Fruit fly (Drosophila melanogaster) whole organism, embryonic: ENCODE results near the gene CG16758.

ENCODE experiments used
- CG10959 ChIP-seq: fragments of 200-800 bp; sonication (Bioruptor generic); IDR thresholded peaks from 2 replicates; pipeline ENCODE4 v1.3.6; 2022; ENCODE audit warnings: missing biosample characterization, missing genetic modification characterization
- CG11456 ChIP-seq: fragments of 200-800 bp; sonication (Bioruptor generic); IDR thresholded peaks from 3 replicates; pipeline ENCODE4 v1.3.6; 2022; ENCODE audit warnings: missing biosample characterization, missing genetic modification characterization
- CG12769 ChIP-seq: fragments of 200-800 bp; sonication (Bioruptor generic); optimal IDR thresholded peaks from 2 replicates; lab custom pipeline; 2019; ENCODE audit warnings: missing biosample characterization, mild to moderate bottlenecking, missing genetic modification characterization, moderate library complexity
- CG15011 ChIP-seq: fragments of 200-800 bp; sonication (Bioruptor generic); optimal IDR thresholded peaks from 3 replicates; lab custom pipeline; 2018; ENCODE audit warnings: missing biosample characterization, mild to moderate bottlenecking, missing genetic modification characterization
- CG16779 ChIP-seq: fragments of 200-800 bp; sonication (Bioruptor generic); IDR thresholded peaks from 2 replicates; pipeline ENCODE4 v1.3.6; 2022; ENCODE audit warnings: missing biosample characterization, missing genetic modification characterization
- CG17829 ChIP-seq: fragments of 200-800 bp; optimal IDR thresholded peaks from 2 replicates; lab custom pipeline; 2019; ENCODE audit warnings: missing biosample characterization, mild to moderate bottlenecking, missing genetic modification characterization, moderate library complexity
- CG2199 ChIP-seq: fragments of 200-800 bp; sonication (Bioruptor generic); IDR thresholded peaks from 3 replicates; pipeline ENCODE4 v1.3.6; 2022; ENCODE audit warnings: missing biosample characterization, missing genetic modification characterization
- CG2889 ChIP-seq: fragments of 200-800 bp; sonication (Bioruptor generic); IDR thresholded peaks from 3 replicates; pipeline ENCODE4 v1.3.6; 2022; ENCODE audit warnings: missing biosample characterization, missing genetic modification characterization
- CG30020 ChIP-seq: fragments of 200-800 bp; optimal IDR thresholded peaks from 2 replicates; lab custom pipeline; 2019; ENCODE audit warnings: missing biosample characterization, mild to moderate bottlenecking, missing genetic modification characterization, moderate library complexity
- CG3065 ChIP-seq: fragments of 200-800 bp; sonication (Bioruptor generic); optimal IDR thresholded peaks from 2 replicates; lab custom pipeline; 2016; ENCODE audit warnings: missing biosample characterization, missing genetic modification characterization
- CG34376 ChIP-seq: fragments of 200-800 bp; sonication (Bioruptor generic); optimal IDR thresholded peaks from 2 replicates; lab custom pipeline; 2018; ENCODE audit warnings: missing biosample characterization, mild to moderate bottlenecking, missing genetic modification characterization
- CG4282 ChIP-seq: fragments of 200-800 bp; sonication (Bioruptor generic); optimal IDR thresholded peaks from 2 replicates; lab custom pipeline; 2016; ENCODE audit warnings: missing biosample characterization, missing genetic modification characterization
- CG4707 ChIP-seq: fragments of 200-800 bp; sonication (Bioruptor generic); optimal IDR thresholded peaks from 2 replicates; lab custom pipeline; 2018; ENCODE audit warnings: missing biosample characterization, mild to moderate bottlenecking, missing genetic modification characterization, moderate library complexity
- CG6791 ChIP-seq: fragments of 200-800 bp; sonication (Bioruptor generic); IDR thresholded peaks from 3 replicates; pipeline ENCODE4 v1.3.6; 2022; ENCODE audit warnings: missing biosample characterization, missing genetic modification characterization; ENCODE audit not compliant: partially characterized antibody
- CG6813 ChIP-seq: fragments of 200-800 bp; sonication (Bioruptor generic); optimal IDR thresholded peaks from 2 replicates; lab custom pipeline; 2017; ENCODE audit warnings: missing biosample characterization, missing genetic modification characterization, mild to moderate bottlenecking, moderate library complexity, missing genetic modification reagents
- CG7839 ChIP-seq: fragments of 200-800 bp; sonication (Bioruptor generic); optimal IDR thresholded peaks from 3 replicates; lab custom pipeline; 2018; ENCODE audit warnings: missing biosample characterization, mild to moderate bottlenecking, missing genetic modification characterization, moderate library complexity
- CG8388 ChIP-seq: fragments of 200-800 bp; sonication (Bioruptor generic); optimal IDR thresholded peaks from 2 replicates; lab custom pipeline; 2019; ENCODE audit warnings: missing biosample characterization, mild to moderate bottlenecking, missing genetic modification characterization, moderate library complexity
- D19A ChIP-seq: fragments of 200-800 bp; optimal IDR thresholded peaks from 3 replicates; lab custom pipeline; 2019; ENCODE audit warnings: missing biosample characterization, mild to moderate bottlenecking, missing genetic modification characterization, moderate library complexity
- Eip74EF ChIP-seq, 2 experiments: fragments of 200-800 bp in 1 of 2; fragments of >200 bp in 1 of 2; sonication (Bioruptor generic) in 1 of 2; optimal IDR thresholded peaks; 2 replicates each; lab custom pipeline; 2017 to 2019; ENCODE audit warnings: missing biosample characterization in 2 of 2, missing genetic modification characterization in 2 of 2, mild to moderate bottlenecking in 1 of 2, moderate library complexity in 1 of 2
- HLH3B ChIP-seq: fragments of 200-800 bp; sonication (Bioruptor generic); IDR thresholded peaks from 2 replicates; pipeline ENCODE4 v1.3.6; 2022; ENCODE audit warnings: missing biosample characterization, missing genetic modification characterization
- HmgD ChIP-seq: fragments of 200-800 bp; sonication (Bioruptor generic); optimal IDR thresholded peaks from 3 replicates; lab custom pipeline; 2016; ENCODE audit warnings: missing biosample characterization, missing genetic modification characterization
- Hsf ChIP-seq: fragments of 200-800 bp; sonication (Bioruptor generic); optimal IDR thresholded peaks from 3 replicates; lab custom pipeline; 2016; ENCODE audit warnings: missing biosample characterization, missing genetic modification characterization
- Max ChIP-seq: fragments of 200-800 bp; sonication (Bioruptor generic); optimal IDR thresholded peaks from 2 replicates; lab custom pipeline; 2016; ENCODE audit warnings: missing biosample characterization, mild to moderate bottlenecking, missing genetic modification characterization
- Optix ChIP-seq: fragments of 200-800 bp; sonication (Bioruptor generic); IDR thresholded peaks from 3 replicates; pipeline ENCODE4 v1.3.6; 2022; ENCODE audit warnings: missing biosample characterization, missing genetic modification characterization
- br ChIP-seq: fragments of >200 bp; optimal IDR thresholded peaks from 2 replicates; lab custom pipeline; 2017
- cg ChIP-seq: fragments of 200-800 bp; sonication (Bioruptor generic); optimal IDR thresholded peaks from 3 replicates; lab custom pipeline; 2019; ENCODE audit warnings: missing biosample characterization, mild to moderate bottlenecking, missing genetic modification characterization, moderate library complexity
- chinmo ChIP-seq: fragments of 200-800 bp; sonication (Bioruptor generic); IDR thresholded peaks from 4 replicates; pipeline ENCODE4 v1.3.6; 2022; ENCODE audit warnings: missing biosample characterization, missing genetic modification characterization; ENCODE audit not compliant: partially characterized antibody
- dati ChIP-seq: fragments of 200-800 bp; sonication (Bioruptor generic); IDR thresholded peaks from 2 replicates; pipeline ENCODE4 v1.3.6; 2022; ENCODE audit warnings: missing biosample characterization, missing genetic modification characterization
- ewg ChIP-seq: fragments of 200-800 bp; sonication (Bioruptor generic); optimal IDR thresholded peaks from 3 replicates; lab custom pipeline; 2017; ENCODE audit warnings: mild to moderate bottlenecking, missing biosample characterization, missing genetic modification reagents, missing genetic modification characterization
- gsb-n ChIP-seq: fragments of 200-800 bp; sonication (Bioruptor generic); optimal IDR thresholded peaks from 3 replicates; lab custom pipeline; 2018; ENCODE audit warnings: missing biosample characterization, mild to moderate bottlenecking, missing genetic modification characterization
- hb ChIP-seq: fragments of 200-800 bp; sonication (Bioruptor generic); IDR thresholded peaks from 3 replicates; pipeline ENCODE4 v1.3.6; 2022; ENCODE audit warnings: missing biosample characterization, missing genetic modification characterization; ENCODE audit not compliant: partially characterized antibody
- kni ChIP-seq: fragments of 200-800 bp; sonication (Bioruptor generic); optimal IDR thresholded peaks from 3 replicates; lab custom pipeline; 2017; ENCODE audit warnings: mild to moderate bottlenecking, missing biosample characterization, missing genetic modification reagents, missing genetic modification characterization
- lab ChIP-seq: fragments of 200-800 bp; sonication (Bioruptor generic); optimal IDR thresholded peaks from 3 replicates; lab custom pipeline; 2017; ENCODE audit warnings: missing biosample characterization, missing genetic modification characterization, mild to moderate bottlenecking, moderate library complexity, missing genetic modification reagents
- nom ChIP-seq: fragments of 200-800 bp; sonication (Bioruptor generic); optimal IDR thresholded peaks from 2 replicates; lab custom pipeline; 2017; ENCODE audit warnings: missing biosample characterization, missing genetic modification characterization, mild to moderate bottlenecking, moderate library complexity, missing genetic modification reagents
- ranshi ChIP-seq: fragments of 200-800 bp; sonication (Bioruptor generic); IDR thresholded peaks from 2 replicates; pipeline ENCODE4 v1.3.6; 2022; ENCODE audit warnings: missing biosample characterization, missing genetic modification characterization
- sens ChIP-seq: fragments of 200-800 bp; sonication (Bioruptor generic); peaks from one replicate; lab custom pipeline; 2016; ENCODE audit warnings: missing biosample characterization, missing genetic modification characterization
- sug ChIP-seq: fragments of 200-800 bp; optimal IDR thresholded peaks from 2 replicates; lab custom pipeline; 2019; ENCODE audit warnings: missing biosample characterization, mild to moderate bottlenecking, missing genetic modification characterization, moderate library complexity
- tll ChIP-seq, 2 experiments: fragments of 200-800 bp in 1 of 2; fragments of >200 bp in 1 of 2; sonication (Bioruptor generic) in 1 of 2; optimal IDR thresholded peaks; 2 replicates each; lab custom pipeline; 2017 to 2019; ENCODE audit warnings: missing biosample characterization in 2 of 2, missing genetic modification characterization in 2 of 2, mild to moderate bottlenecking in 1 of 2, moderate library complexity in 1 of 2
- trh ChIP-seq: fragments of 200-800 bp; sonication (Bioruptor generic); optimal IDR thresholded peaks from 2 replicates; lab custom pipeline; 2016; ENCODE audit warnings: missing biosample characterization, missing genetic modification characterization
- twi ChIP-seq: fragments of 200-800 bp; optimal IDR thresholded peaks from 2 replicates; lab custom pipeline; 2019; ENCODE audit warnings: missing biosample characterization, mild to moderate bottlenecking, missing genetic modification characterization, moderate library complexity
- vvl ChIP-seq: fragments of 200-800 bp; sonication (Bioruptor generic); IDR thresholded peaks from 2 replicates; pipeline ENCODE4 v1.3.6; 2022; ENCODE audit warnings: missing biosample characterization, missing genetic modification characterization
- zen ChIP-seq: fragments of 200-800 bp; sonication (Bioruptor generic); optimal IDR thresholded peaks from 3 replicates; lab custom pipeline; 2018; ENCODE audit warnings: missing biosample characterization, mild to moderate bottlenecking, missing genetic modification characterization, moderate library complexity

The CG16758 gene

DNA sequence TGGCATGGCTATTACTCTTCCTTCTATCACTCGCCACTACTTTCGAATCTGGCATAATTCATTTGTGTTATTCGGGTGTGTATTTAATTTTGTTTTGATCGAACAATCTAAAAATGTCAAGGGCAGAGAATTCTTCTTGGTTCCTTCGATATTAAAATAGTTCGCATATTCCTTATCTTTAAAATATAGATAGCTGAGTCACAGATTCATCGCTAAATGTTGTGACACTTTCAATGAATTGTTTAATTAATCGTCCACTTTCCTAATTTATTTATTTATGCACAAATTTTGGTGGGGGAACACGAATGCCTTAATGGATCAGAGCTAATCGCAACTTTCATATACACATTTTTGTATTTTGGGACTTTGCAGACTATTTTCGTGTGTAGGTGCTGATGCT, 23.5 kb upstream of the CG16758 start, which contains the start of gene CG32295:
CG32295 (minus strand) TSS at position 101 of the 400 bp plus-strand sequence.
- no peak for TF ChIP-seq CG17829 (tag; lab: Kevin White, UChicago)
- no peak for TF ChIP-seq Max (GFP tag; lab: Kevin White, UChicago)
- TF ChIP-seq CG16779: no peak
- no peak for TF ChIP-seq lab (GFP tag; lab: Kevin White, UChicago)
- TF ChIP-seq CG8388: no peak
- no peak for TF ChIP-seq HmgD (GFP tag; lab: Kevin White, UChicago)
- no peak for TF ChIP-seq gsb-n (tag; lab: Kevin White, UChicago)
- TF ChIP-seq CG6791: no peak
- TF ChIP-seq Hsf (GFP tag; lab: Kevin White, UChicago): no peak
- no peak for TF ChIP-seq Eip74EF (GFP tag; optimal IDR thresholded peaks at IDR 0.05; lab: Kevin White, UChicago)
- no peak for TF ChIP-seq br (lab: Kevin White, UChicago)
- no peak for TF ChIP-seq CG4282
- no peak for TF ChIP-seq CG30020 (tag; lab: Kevin White, UChicago)
- TF ChIP-seq cg (GFP tag; lab: Kevin White, UChicago): no peak

DNA sequence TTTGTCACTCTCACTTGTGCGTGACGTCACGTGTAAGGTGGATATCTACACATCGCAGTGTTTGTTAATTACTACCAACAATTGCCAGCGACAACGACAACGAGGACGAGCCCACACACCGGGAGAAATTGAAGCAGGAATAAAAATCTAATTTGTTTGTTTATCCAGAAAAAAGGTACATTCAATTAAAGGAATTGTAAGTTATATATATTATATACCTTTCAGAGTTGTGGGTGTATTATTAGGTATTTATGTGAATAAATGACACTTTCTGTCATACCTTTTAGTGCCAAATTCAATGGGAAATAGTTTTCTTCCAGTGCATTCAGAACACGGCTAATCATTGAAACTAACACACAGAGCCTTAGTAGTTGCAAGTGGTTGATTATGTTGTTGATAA, 11.8 kb upstream of the CG16758 start:
- 0 out of 4 replicates have a peak, but pooled peaks have one; percentile 11 for TF ChIP-seq chinmo (GFP tag; lab: Robert Waterston, UW)
- TF ChIP-seq zen (tag; lab: Kevin White, UChicago): no peak
- TF ChIP-seq sens (GFP tag; lab: Kevin White, UChicago): peak; percentile 74
- TF ChIP-seq tll (GFP tag; optimal IDR thresholded peaks at IDR 0.05; lab: Kevin White, UChicago): no peak

DNA sequence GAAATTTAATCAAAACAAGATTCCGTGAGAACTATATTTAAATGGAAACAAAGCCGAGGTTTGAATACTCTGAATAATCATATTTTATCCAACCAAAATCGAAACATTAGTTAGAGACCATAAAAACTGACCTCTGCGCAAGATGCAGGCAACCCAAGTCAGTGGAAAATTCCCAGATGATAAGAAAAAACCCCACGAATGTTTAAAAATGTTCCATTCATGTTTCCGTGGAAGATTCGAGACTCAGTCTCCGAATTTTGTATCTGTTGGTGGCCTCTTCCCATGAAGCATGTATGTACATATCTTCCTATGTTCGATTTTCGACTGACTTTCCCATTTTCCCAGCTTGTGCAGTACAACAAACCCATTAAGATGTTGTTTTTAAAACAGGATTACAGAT, 1.4 kb upstream of the CG16758 start:
- TF ChIP-seq twi (tag; lab: Kevin White, UChicago) (peak; percentile 47), dati (GFP tag; lab: Robert Waterston, UW) (no peak), nom (GFP tag; lab: Kevin White, UChicago) (no peak), CG12769 (tag; lab: Kevin White, UChicago) (no peak), CG3065 (no peak), CG2889 (GFP tag; lab: Robert Waterston, UW) (no peak), ewg (GFP tag; lab: Kevin White, UChicago) (no peak), D19A (peak; percentile 72), CG2199 (GFP tag; lab: Robert Waterston, UW) (peak; percentile 20; the same call in 1 of the 3 replicates), kni (GFP tag; lab: Kevin White, UChicago) (no peak), ranshi (GFP tag; lab: Robert Waterston, UW) (no peak), Hsf (GFP tag; lab: Kevin White, UChicago) (no peak), CG7839 (tag; lab: Kevin White, UChicago) (no peak), HLH3B (GFP tag; lab: Robert Waterston, UW) (no peak), hb (GFP tag; lab: Robert Waterston, UW) (no peak), CG6813 (GFP tag; lab: Kevin White, UChicago) (no peak), CG4707 (GFP tag; lab: Kevin White, UChicago) (no peak)

DNA sequence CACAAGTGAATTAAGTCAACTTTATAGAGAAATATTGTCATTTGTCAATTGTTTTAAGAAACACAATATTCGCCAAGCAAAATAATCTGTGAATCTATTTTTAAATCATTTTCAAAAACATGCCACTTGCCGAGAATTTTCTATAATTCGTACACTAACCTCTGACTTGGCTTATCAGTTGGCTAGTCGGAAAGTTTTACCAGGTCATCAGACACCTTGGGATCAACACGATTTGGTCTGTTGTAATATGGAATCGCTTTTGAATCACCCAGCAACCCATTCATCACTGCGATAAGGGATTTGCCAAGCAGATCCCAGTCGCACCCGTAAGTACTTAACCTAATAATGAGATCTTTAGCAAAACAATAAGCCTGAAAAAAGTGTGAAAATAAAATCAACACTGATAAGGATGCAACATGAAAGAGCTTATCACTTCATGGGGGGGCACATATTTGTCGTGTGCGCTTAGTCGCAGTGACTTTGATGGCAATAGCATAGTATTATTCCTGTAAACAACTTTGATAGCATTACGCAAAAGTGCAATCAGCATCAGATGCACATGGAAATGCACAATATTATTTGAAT, 717 bp upstream of the CG16758 start:
- TF ChIP-seq CG15011 (no peak), D19A (no peak), sug (tag; lab: Kevin White, UChicago) (peak; percentile 92), CG11456 (GFP tag; lab: Robert Waterston, UW) (no peak), vvl (GFP tag; lab: Robert Waterston, UW) (no peak), CG10959 (GFP tag; lab: Robert Waterston, UW) (no peak), CG34376 (peak; percentile 71), trh (GFP tag; lab: Kevin White, UChicago) (no peak), Optix (GFP tag; lab: Robert Waterston, UW) (0 out of 3 replicates have a peak, but pooled peaks have one; percentile 11)
